Fruit fly (Drosophila melanogaster): ENCODE measurements around the gene CG4259.

The CG4259 gene

DNA sequence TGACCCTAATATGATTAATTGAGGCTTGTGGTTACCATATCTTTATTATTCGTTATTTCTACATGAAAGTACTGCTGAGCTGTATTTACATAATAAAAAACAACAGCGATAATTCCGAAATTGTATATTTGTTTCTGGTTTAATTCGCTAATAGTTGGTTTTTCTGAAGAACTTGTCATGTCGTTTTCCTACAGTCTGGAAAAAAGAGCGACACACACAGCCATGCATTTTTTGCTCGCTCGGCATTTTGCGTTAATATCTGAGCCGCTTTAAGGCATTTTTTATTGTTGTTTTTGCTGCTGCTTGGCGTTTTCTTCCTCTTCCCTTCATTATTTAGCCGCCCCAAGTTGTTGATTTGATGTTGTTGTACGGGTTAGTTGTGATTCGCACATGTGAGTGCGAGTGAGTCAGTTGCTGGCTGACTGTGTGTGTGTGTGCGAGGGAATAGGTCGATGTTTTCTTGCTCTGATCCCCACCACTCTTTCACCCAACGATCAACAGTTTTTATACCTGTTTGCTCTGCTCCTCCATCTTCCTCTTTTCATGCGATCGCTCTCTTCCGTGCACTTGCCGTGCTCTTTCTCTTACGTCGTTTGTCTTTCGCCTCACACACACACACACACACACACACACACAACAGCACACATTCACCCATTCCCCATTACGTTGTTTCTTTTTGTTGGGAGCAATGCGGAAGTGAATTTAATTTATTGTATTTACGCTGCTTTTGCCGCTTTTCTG, 46.2 kb upstream of the CG4259 start (continued):
- TF ChIP-seq salm (tag; optimal IDR thresholded peaks at IDR 0.05), result no peak
- TF ChIP-seq Hr3 (GFP tag; optimal IDR thresholded peaks at IDR 0.05), result no peak
- no peak for TF ChIP-seq D19B (GFP tag; optimal IDR thresholded peaks at IDR 0.05)
- TF ChIP-seq Adf1 (GFP tag; IDR thresholded peaks at IDR 0.05), result peak; percentile 30; the same call in 1 of the 2 replicates
- TF ChIP-seq CG4404 (GFP tag; IDR thresholded peaks at IDR 0.05), result no peak
- TF ChIP-seq pb (GFP tag; optimal IDR thresholded peaks at IDR 0.05), result no peak
- TF ChIP-seq Med (GFP tag), result no peak
- TF ChIP-seq grn (GFP tag; optimal IDR thresholded peaks at IDR 0.05), result no peak
- no peak for TF ChIP-seq CG15011 (GFP tag; optimal IDR thresholded peaks at IDR 0.05)
- no peak for TF ChIP-seq CG34376 (GFP tag; optimal IDR thresholded peaks at IDR 0.05)
- peak; percentile 83 for TF ChIP-seq sens (GFP tag)
- TF ChIP-seq pfk (GFP tag; optimal IDR thresholded peaks at IDR 0.05), result no peak
- TF ChIP-seq al (GFP tag; IDR thresholded peaks at IDR 0.05), result no peak
- peak; percentile 61 for TF ChIP-seq kni (GFP tag; optimal IDR thresholded peaks at IDR 0.05)
- TF ChIP-seq ash1 (GFP tag; optimal IDR thresholded peaks at IDR 0.05), result no peak
- TF ChIP-seq Deaf1 (tag; optimal IDR thresholded peaks at IDR 0.05), result no peak
- no peak for TF ChIP-seq CG16813 (GFP tag; IDR thresholded peaks at IDR 0.05; ENCODE audit: partially characterized antibody)
- TF ChIP-seq Eip74EF (GFP tag; optimal IDR thresholded peaks at IDR 0.05), result peak in 1 of 2 experiments; percentile 94
- no peak for TF ChIP-seq CG32532 (GFP tag; IDR thresholded peaks at IDR 0.05)
- TF ChIP-seq HLHmδ (GFP tag; optimal IDR thresholded peaks at IDR 0.05), result no peak
- peak; percentile 63 for TF ChIP-seq oc (tag; optimal IDR thresholded peaks at IDR 0.05)
- TF ChIP-seq Scr (GFP tag; IDR thresholded peaks at IDR 0.05; ENCODE audit: partially characterized antibody), result 0 out of 2 replicates have a peak, but pooled peaks have one; percentile 18
- TF ChIP-seq Abd-B (GFP tag; optimal IDR thresholded peaks at IDR 0.05), result no peak
- TF ChIP-seq CG12071 (GFP tag; optimal IDR thresholded peaks at IDR 0.05), result no peak
- peak; percentile 77 to 85 for TF ChIP-seq Trl (optimal IDR thresholded peaks at IDR 0.05)
- no peak for TF ChIP-seq Trl (GFP tag; optimal IDR thresholded peaks at IDR 0.05)
- no peak for TF ChIP-seq CG10462 (GFP tag; optimal IDR thresholded peaks at IDR 0.05)
- TF ChIP-seq CG18476 (GFP tag; optimal IDR thresholded peaks at IDR 0.05), result no peak
- no peak for TF ChIP-seq gsb (GFP tag; IDR thresholded peaks at IDR 0.05)
- no peak for TF ChIP-seq CG16815 (GFP tag; optimal IDR thresholded peaks at IDR 0.05)
- peak; percentile 90 for TF ChIP-seq CG4360 (GFP tag; IDR thresholded peaks at IDR 0.05)
- TF ChIP-seq esg (GFP tag; conservative IDR thresholded peaks at IDR 0.05), result no peak
- TF ChIP-seq Nf-YA (GFP tag; IDR thresholded peaks at IDR 0.05), result no peak
- no peak for TF ChIP-seq CG18599 (GFP tag; optimal IDR thresholded peaks at IDR 0.05)
- no peak for TF ChIP-seq cwo (GFP tag; optimal IDR thresholded peaks at IDR 0.05)
- TF ChIP-seq CG13424 (tag; optimal IDR thresholded peaks at IDR 0.05), result no peak
- TF ChIP-seq vnd (GFP tag; IDR thresholded peaks at IDR 0.05; ENCODE audit: partially characterized antibody), result no peak
- TF ChIP-seq CG5180 (GFP tag; optimal IDR thresholded peaks at IDR 0.05), result no peak
- TF ChIP-seq CG5953 (GFP tag; IDR thresholded peaks at IDR 0.05), result no peak
- TF ChIP-seq CG3847 (GFP tag; IDR thresholded peaks at IDR 0.05), result no peak
- TF ChIP-seq z (GFP tag; IDR thresholded peaks at IDR 0.05), result no peak
- TF ChIP-seq CG2120 (GFP tag; optimal IDR thresholded peaks at IDR 0.05), result peak; percentile 29
- no peak for TF ChIP-seq CG7271 (tag; optimal IDR thresholded peaks at IDR 0.05)
- TF ChIP-seq slbo (GFP tag; IDR thresholded peaks at IDR 0.05), result no peak
- no peak for TF ChIP-seq CG1233 (GFP tag; optimal IDR thresholded peaks at IDR 0.05)
- no peak for TF ChIP-seq CG17802 (tag; optimal IDR thresholded peaks at IDR 0.05)
- peak; percentile 21 for TF ChIP-seq chn (GFP tag; optimal IDR thresholded peaks at IDR 0.05)
- no peak for TF ChIP-seq CG1024 (GFP tag; IDR thresholded peaks at IDR 0.05)
- no peak for TF ChIP-seq CG18011 (GFP tag; optimal IDR thresholded peaks at IDR 0.05)
- no peak for TF ChIP-seq CG3838 (GFP tag; optimal IDR thresholded peaks at IDR 0.05)
